Fruit fly (Drosophila melanogaster) whole organism, wandering third instar larva: ENCODE data around the gene CG7634.

ENCODE experiments used
- Abd-B ChIP-seq: fragments of >200 bp; optimal IDR thresholded peaks from 2 replicates; lab custom pipeline; 2017; ENCODE audit warnings: missing biosample characterization, missing genetic modification characterization
- CG9705 ChIP-seq: fragments of 200-800 bp; sonication (Bioruptor generic); optimal IDR thresholded peaks from 2 replicates; lab custom pipeline; 2018; ENCODE audit warnings: missing biosample characterization, mild to moderate bottlenecking, missing genetic modification characterization
- Dfd ChIP-seq: fragments of >200 bp; optimal IDR thresholded peaks from 2 replicates; lab custom pipeline; 2017; ENCODE audit warnings: missing biosample characterization, missing genetic modification characterization
- Dif ChIP-seq: fragments of 200-275, 200-300 bp; sonication (Bioruptor generic); optimal IDR thresholded peaks from 2 replicates; lab custom pipeline; 2018; ENCODE audit warnings: missing biosample characterization, missing genetic modification characterization; ENCODE audit not compliant: partially characterized antibody
- GATAd ChIP-seq: sonication (Bioruptor generic); optimal IDR thresholded peaks from 2 replicates; lab custom pipeline; 2016; ENCODE audit warnings: missing biosample characterization, missing genetic modification characterization
- HLH106 ChIP-seq: fragments of 200-800 bp; optimal IDR thresholded peaks from 3 replicates; lab custom pipeline; 2019; ENCODE audit warnings: missing biosample characterization, mild to moderate bottlenecking, missing genetic modification characterization, moderate library complexity
- Hr83 ChIP-seq: fragments of 200-300 bp; sonication (Bioruptor generic); optimal IDR thresholded peaks from 2 replicates; lab custom pipeline; 2016; ENCODE audit warnings: missing biosample characterization, mild to moderate bottlenecking, missing genetic modification characterization, moderate library complexity; ENCODE audit not compliant: poor library complexity, severe bottlenecking
- Jra ChIP-seq: sonication (Bioruptor generic); optimal IDR thresholded peaks from 2 replicates; lab custom pipeline; 2016; ENCODE audit warnings: missing biosample characterization, missing genetic modification characterization
- Mio ChIP-seq: sonication (Bioruptor generic); optimal IDR thresholded peaks from 2 replicates; lab custom pipeline; 2016; ENCODE audit warnings: missing biosample characterization, missing genetic modification characterization
- Myc ChIP-seq: fragments of >200 bp; optimal IDR thresholded peaks from 2 replicates; lab custom pipeline; 2017
- N ChIP-seq: fragments of >200 bp; optimal IDR thresholded peaks from 2 replicates; lab custom pipeline; 2018; ENCODE audit warnings: missing biosample characterization, missing external identifiers, missing genetic modification characterization
- OdsH ChIP-seq: fragments of 200-800 bp; sonication (Bioruptor generic); optimal IDR thresholded peaks from 2 replicates; lab custom pipeline; 2016; ENCODE audit warnings: missing biosample characterization, mild to moderate bottlenecking, missing genetic modification characterization
- Rel ChIP-seq, 2 experiments: fragments of 200-800 bp; sonication (Bioruptor generic) in 1 of 2; optimal IDR thresholded peaks; 2 replicates in 1 of 2; 3 replicates in 1 of 2; lab custom pipeline; 2016 to 2019; ENCODE audit warnings: mild to moderate bottlenecking in 2 of 2, missing biosample characterization in 2 of 2, missing genetic modification characterization in 2 of 2, moderate library complexity in 1 of 2
- Sp1 ChIP-seq: fragments of 200-800 bp; sonication (Bioruptor generic); optimal IDR thresholded peaks from 3 replicates; lab custom pipeline; 2019; ENCODE audit warnings: missing biosample characterization, mild to moderate bottlenecking, missing genetic modification characterization, moderate library complexity
- Vsx2 ChIP-seq: fragments of 200-300, 225-300 bp; sonication (Bioruptor generic); optimal IDR thresholded peaks from 2 replicates; lab custom pipeline; 2018; ENCODE audit warnings: missing biosample characterization, missing genetic modification characterization; ENCODE audit not compliant: partially characterized antibody
- br ChIP-seq: fragments of 200-800 bp; sonication (Bioruptor generic); optimal IDR thresholded peaks from 2 replicates; lab custom pipeline; 2016; ENCODE audit warnings: missing biosample characterization, missing genetic modification characterization
- brk ChIP-seq: fragments of 200-800 bp; sonication (Bioruptor generic); optimal IDR thresholded peaks from 2 replicates; lab custom pipeline; 2016; ENCODE audit warnings: missing biosample characterization, mild to moderate bottlenecking, missing genetic modification characterization
- dl ChIP-seq, 2 experiments: fragments of 175-275, 200-275 bp in 1 of 2; fragments of 200-275 bp in 1 of 2; sonication (Bioruptor generic); optimal IDR thresholded peaks; lab custom pipeline; 2018; ENCODE audit warnings: mild to moderate bottlenecking in 2 of 2, missing biosample characterization in 2 of 2, missing genetic modification characterization in 2 of 2, moderate library complexity in 2 of 2; ENCODE audit not compliant: partially characterized antibody in 2 of 2, insufficient read depth in 1 of 2
- dmrt93B ChIP-seq: fragments of 200-800 bp; sonication (Bioruptor generic); optimal IDR thresholded peaks from 2 replicates; lab custom pipeline; 2018; ENCODE audit warnings: missing biosample characterization, mild to moderate bottlenecking, missing genetic modification characterization
- dsf ChIP-seq: sonication (Bioruptor generic); optimal IDR thresholded peaks from 2 replicates; lab custom pipeline; 2016; ENCODE audit warnings: missing biosample characterization, missing genetic modification characterization, borderline replicate concordance
- ey ChIP-seq: fragments of 200-800 bp; sonication (Bioruptor generic); optimal IDR thresholded peaks from 2 replicates; lab custom pipeline; 2016; ENCODE audit warnings: missing biosample characterization, missing genetic modification characterization
- foxo ChIP-seq, 2 experiments: fragments of 200-800 bp; sonication (Bioruptor generic); optimal IDR thresholded peaks; 2 replicates in 1 of 2; 3 replicates in 1 of 2; lab custom pipeline; 2016 to 2017; ENCODE audit warnings: missing biosample characterization in 2 of 2, missing genetic modification characterization in 2 of 2
- fru ChIP-seq: fragments of 200-800 bp; sonication (Bioruptor generic); optimal IDR thresholded peaks from 3 replicates; lab custom pipeline; 2016; ENCODE audit warnings: missing biosample characterization, mild to moderate bottlenecking, missing genetic modification characterization
- jim ChIP-seq: fragments of 175-275, 200-325 bp; sonication (Bioruptor generic); optimal IDR thresholded peaks from 2 replicates; lab custom pipeline; 2016; ENCODE audit warnings: missing biosample characterization, mild to moderate bottlenecking, missing genetic modification characterization
- lola ChIP-seq: fragments of >200 bp; optimal IDR thresholded peaks from 2 replicates; lab custom pipeline; 2017; ENCODE audit warnings: missing biosample characterization, missing genetic modification characterization
- pan ChIP-seq: fragments of >200 bp; optimal IDR thresholded peaks from 2 replicates; lab custom pipeline; 2017
- psq ChIP-seq: fragments of 200-800 bp; sonication (Bioruptor generic); optimal IDR thresholded peaks from 3 replicates; lab custom pipeline; 2017; ENCODE audit warnings: missing biosample characterization, mild to moderate bottlenecking, missing genetic modification characterization, moderate library complexity
- rgr ChIP-seq: fragments of 200-800 bp; sonication (Bioruptor generic); optimal IDR thresholded peaks from 3 replicates; lab custom pipeline; 2016; ENCODE audit warnings: missing biosample characterization, mild to moderate bottlenecking, missing genetic modification characterization
- sage ChIP-seq: fragments of 200-800 bp; sonication (Bioruptor generic); optimal IDR thresholded peaks from 2 replicates; lab custom pipeline; 2016; ENCODE audit warnings: missing biosample characterization, mild to moderate bottlenecking, missing genetic modification characterization
- tai ChIP-seq: sonication (Bioruptor generic); optimal IDR thresholded peaks from 2 replicates; lab custom pipeline; 2016; ENCODE audit warnings: missing biosample characterization, missing genetic modification characterization
- usp ChIP-seq: fragments of >200 bp; optimal IDR thresholded peaks from 2 replicates; lab custom pipeline; 2017; ENCODE audit warnings: missing biosample characterization, missing genetic modification characterization
- woc ChIP-seq: sonication (Bioruptor generic); optimal IDR thresholded peaks from 2 replicates; lab custom pipeline; 2016; ENCODE audit warnings: missing biosample characterization, mild to moderate bottlenecking, missing genetic modification characterization

Gene CG7634

dm6 chr3L:21574296-21574745, 9.1 kb downstream of the CG7634 start:
- TF ChIP-seq Hr83 (no peak), Myc (lab: Kevin White, UChicago) (peak; percentile 59), woc (GFP tag; lab: Kevin White, UChicago) (peak; percentile 7)

- no peak for TF ChIP-seq tai
- peak in 1 of 2 experiments; percentile 24 for TF ChIP-seq foxo (GFP tag; optimal IDR thresholded peaks at IDR 0.05; lab: Kevin White, UChicago)
- TF ChIP-seq N (GFP tag; lab: Kevin White, UChicago), result no peak
- peak; percentile 37 for TF ChIP-seq OdsH
- peak; percentile 44 for TF ChIP-seq HLH106
- TF ChIP-seq psq (GFP tag; lab: Kevin White, UChicago), result peak; percentile 68
- TF ChIP-seq woc (GFP tag; lab: Kevin White, UChicago), result peak; percentile 26
- peak; percentile 26 for TF ChIP-seq fru
- peak; percentile 42 for TF ChIP-seq Sp1
Measured at dm6 chr3L:21581984-21582383, 16.8 kb downstream of the CG7634 start.

dm6 chr3L:21584683-21585082, 19.5 kb downstream of the CG7634 start:
- TF ChIP-seq dsf (GFP tag; lab: Kevin White, UChicago) (no peak), Dif (GFP tag; lab: Kevin White, UChicago) (peak; percentile 78), ey (GFP tag; lab: Kevin White, UChicago) (no peak), Vsx2 (GFP tag; lab: Kevin White, UChicago) (no peak), dl (GFP tag; optimal IDR thresholded peaks at IDR 0.05; lab: Kevin White, UChicago; ENCODE audit: insufficient read depth in 1 of 2, partially characterized antibody in 2 of 2) (peak; percentile 15 to 73), Jra (GFP tag; lab: Kevin White, UChicago) (no peak), brk (no peak), CG9705 (no peak), jim (no peak), GATAd (GFP tag; lab: Kevin White, UChicago) (no peak), HLH106 (no peak)

- no peak for TF ChIP-seq Abd-B (GFP tag; lab: Kevin White, UChicago)
- no peak for TF ChIP-seq lola
- no peak for TF ChIP-seq GATAd (GFP tag; lab: Kevin White, UChicago)
- no peak for TF ChIP-seq sage (GFP tag; lab: Kevin White, UChicago)
- TF ChIP-seq Rel (GFP tag; optimal IDR thresholded peaks at IDR 0.05; lab: Kevin White, UChicago), result no peak
- no peak for TF ChIP-seq Rel (tag; optimal IDR thresholded peaks at IDR 0.05; lab: Kevin White, UChicago)
Measured at dm6 chr3L:21585397-21585796, 20.2 kb downstream of the CG7634 start.

dm6 chr3L:21586528-21586927, 21.3 kb downstream of the CG7634 start, which contains the start of gene TfAP-2:
Gene TfAP-2 (plus strand): TSS chr3L:21586828.
- no peak for TF ChIP-seq brk
- TF ChIP-seq Dif (GFP tag; lab: Kevin White, UChicago), result no peak
- no peak for TF ChIP-seq lola
- no peak for TF ChIP-seq Mio (GFP tag; lab: Kevin White, UChicago)
- TF ChIP-seq Jra (GFP tag; lab: Kevin White, UChicago), result no peak
- TF ChIP-seq dsf (GFP tag; lab: Kevin White, UChicago), result no peak
- TF ChIP-seq Dfd (GFP tag; lab: Kevin White, UChicago), result no peak
- TF ChIP-seq OdsH, result no peak
- no peak for TF ChIP-seq pan (lab: Kevin White, UChicago)
- TF ChIP-seq br (GFP tag; lab: Kevin White, UChicago), result no peak
- TF ChIP-seq ey (GFP tag; lab: Kevin White, UChicago), result no peak
- TF ChIP-seq fru, result no peak
- TF ChIP-seq HLH106, result no peak
- no peak for TF ChIP-seq dmrt93B (GFP tag; lab: Kevin White, UChicago)
- no peak for TF ChIP-seq tai
- TF ChIP-seq woc (GFP tag; lab: Kevin White, UChicago), result no peak

- TF ChIP-seq psq (GFP tag; lab: Kevin White, UChicago) (no peak), usp (GFP tag; lab: Kevin White, UChicago) (no peak), Myc (lab: Kevin White, UChicago) (no peak), sage (GFP tag; lab: Kevin White, UChicago) (no peak), CG9705 (no peak), Abd-B (GFP tag; lab: Kevin White, UChicago) (no peak), dsf (GFP tag; lab: Kevin White, UChicago) (no peak), Dfd (GFP tag; lab: Kevin White, UChicago) (no peak), brk (no peak), rgr (GFP tag; lab: Kevin White, UChicago) (no peak), Mio (GFP tag; lab: Kevin White, UChicago) (no peak), lola (no peak)
Measured at dm6 chr3L:21591247-21591646, 26.0 kb downstream of the CG7634 start.
